Worm (Caenorhabditis elegans) whole organism, L4 larva: ENCODE results near the gene srt-17.

Source experiments
- R02D3.7 ChIP-seq: fragments of 150-350 bp; sonication (generic microtip); optimal IDR thresholded peaks from 3 replicates; lab custom pipeline; 2014; ENCODE audit warnings: missing biosample characterization, missing genetic modification characterization
- ZK546.5 ChIP-seq, 2 experiments: sonication (generic microtip); optimal IDR thresholded peaks; 2 replicates each; lab custom pipeline; 2017; ENCODE audit warnings: missing biosample characterization in 2 of 2, missing genetic modification characterization in 2 of 2
- aly-2 ChIP-seq: sonication (generic microtip); optimal IDR thresholded peaks from 2 replicates; lab custom pipeline; 2018; ENCODE audit warnings: missing biosample characterization, missing genetic modification characterization
- daf-12 ChIP-seq: fragments of 150-350 bp; optimal IDR thresholded peaks from 2 replicates; lab custom pipeline; 2014; ENCODE audit warnings: missing biosample characterization, missing genetic modification reagents, missing genetic modification characterization
- fkh-10 ChIP-seq: fragments of 150-350 bp; optimal IDR thresholded peaks from 2 replicates; lab custom pipeline; 2014; ENCODE audit warnings: missing biosample characterization, missing genetic modification reagents, missing genetic modification characterization
- hlh-11 ChIP-seq: fragments of 200-800 bp; sonication (Bioruptor generic); optimal IDR thresholded peaks from 2 replicates; lab custom pipeline; 2018; ENCODE audit warnings: mild to moderate bottlenecking, missing genetic modification characterization, missing compliant biosample characterization
- lin-39 ChIP-seq: fragments of 150-350 bp; optimal IDR thresholded peaks from 2 replicates; lab custom pipeline; 2014; ENCODE audit warnings: missing biosample characterization, missing genetic modification reagents, missing genetic modification characterization
- mep-1 ChIP-seq: fragments of 150-350 bp; sonication (generic microtip); optimal IDR thresholded peaks from 3 replicates; lab custom pipeline; 2014; ENCODE audit warnings: missing biosample characterization, missing genetic modification characterization
- nhr-237 ChIP-seq: sonication (generic microtip); optimal IDR thresholded peaks from 2 replicates; lab custom pipeline; 2017; ENCODE audit warnings: missing biosample characterization, missing genetic modification characterization
- nhr-48 ChIP-seq: sonication (generic microtip); optimal IDR thresholded peaks from 2 replicates; lab custom pipeline; 2016; ENCODE audit warnings: mild to moderate bottlenecking, missing genetic modification characterization, missing compliant biosample characterization
- nhr-6 ChIP-seq: fragments of 150-350 bp; optimal IDR thresholded peaks from 2 replicates; lab custom pipeline; 2014; ENCODE audit warnings: missing biosample characterization, missing genetic modification characterization
- snpc-1.2 ChIP-seq: fragments of 200-800 bp; sonication (Bioruptor generic); IDR thresholded peaks from 2 replicates; pipeline ENCODE4 v1.3.6; 2022; ENCODE audit warnings: missing genetic modification reagents, missing genetic modification characterization, missing compliant biosample characterization
- unc-39 ChIP-seq: sonication (generic microtip); optimal IDR thresholded peaks from 2 replicates; lab custom pipeline; 2017; ENCODE audit warnings: missing biosample characterization, missing genetic modification characterization
- unc-62 ChIP-seq, 3 experiments: fragments of 150-350 bp in 1 of 3; sonication (generic microtip); optimal IDR thresholded peaks in 2 of 3; peaks in 1 of 3; 1 replicate in 1 of 3; 2 replicates in 2 of 3; lab custom pipeline; 2014 to 2017; ENCODE audit warnings: missing biosample characterization in 3 of 3, missing genetic modification characterization in 3 of 3, missing genetic modification reagents in 3 of 3, missing genotype in 1 of 3

DNA sequence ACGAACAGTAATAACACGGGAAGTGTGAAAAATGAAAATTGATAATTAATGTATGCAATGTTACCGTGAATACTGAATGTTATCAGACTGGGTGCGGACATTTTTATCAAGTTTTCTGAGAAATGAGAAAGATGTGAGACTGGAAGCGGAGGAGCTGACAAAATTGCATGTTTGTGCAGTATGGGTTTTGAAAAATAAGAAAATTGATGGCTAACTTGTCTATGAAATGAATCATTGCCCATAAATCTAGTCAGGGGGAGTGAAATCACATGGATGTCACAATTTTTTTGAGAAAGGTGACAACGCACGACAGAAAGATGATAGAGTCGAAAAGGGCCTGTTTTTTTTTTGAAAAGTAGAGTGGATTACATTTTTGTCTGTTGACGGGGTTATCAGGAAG lies 46.5 kb upstream of the srt-17 start, which contains the start of gene sru-24:
- no peak for TF ChIP-seq lin-39 (tag; lab: Kevin White, UChicago)
- no peak for TF ChIP-seq fkh-10
- no peak for TF ChIP-seq snpc-1.2 (GFP tag; lab: Robert Waterston, UW)
- TF ChIP-seq ZK546.5 (tag; optimal IDR thresholded peaks at IDR 0.05; lab: Kevin White, UChicago), result no peak
- TF ChIP-seq nhr-237 (tag; lab: Kevin White, UChicago), result no peak
- TF ChIP-seq daf-12 (tag; lab: Kevin White, UChicago), result no peak
- TF ChIP-seq unc-39 (tag; lab: Kevin White, UChicago), result no peak
- no peak for TF ChIP-seq mep-1 (tag; lab: Kevin White, UChicago)
- TF ChIP-seq nhr-6 (tag; lab: Kevin White, UChicago), result no peak
- no peak for TF ChIP-seq hlh-11 (tag; lab: Kevin White, UChicago)
- TF ChIP-seq nhr-48, result no peak
- TF ChIP-seq aly-2, result no peak
- no peak for TF ChIP-seq unc-62 (GFP tag; optimal IDR thresholded peaks at IDR 0.05 in 1 of 2; lab: Kevin White, UChicago)
- TF ChIP-seq unc-62 (tag; optimal IDR thresholded peaks at IDR 0.05; lab: Kevin White, UChicago), result no peak
- no peak for TF ChIP-seq R02D3.7 (tag; lab: Kevin White, UChicago)
